Fruit fly (Drosophila melanogaster) whole organism, embryonic: ENCODE measurements around the gene Gart.

Source experiments
- Atf3 ChIP-seq: fragments of 200-800 bp; sonication (Bioruptor generic); optimal IDR thresholded peaks from 3 replicates; lab custom pipeline; 2016; ENCODE audit warnings: missing biosample characterization, missing genetic modification characterization
- B-H2 ChIP-seq: fragments of 200-800 bp; sonication (Bioruptor generic); optimal IDR thresholded peaks from 2 replicates; lab custom pipeline; 2018; ENCODE audit warnings: missing biosample characterization, mild to moderate bottlenecking, missing genetic modification characterization
- CG1024 ChIP-seq: fragments of 200-800 bp; sonication (Bioruptor generic); IDR thresholded peaks from 2 replicates; pipeline ENCODE4 v1.3.6; 2022; ENCODE audit warnings: missing biosample characterization, missing genetic modification characterization
- CG12659 ChIP-seq: fragments of 200-800 bp; sonication (Bioruptor generic); optimal IDR thresholded peaks from 3 replicates; lab custom pipeline; 2017; ENCODE audit warnings: mild to moderate bottlenecking, missing biosample characterization, missing genetic modification reagents, missing genetic modification characterization
- CG12769 ChIP-seq: fragments of 200-800 bp; sonication (Bioruptor generic); optimal IDR thresholded peaks from 2 replicates; lab custom pipeline; 2019; ENCODE audit warnings: missing biosample characterization, mild to moderate bottlenecking, missing genetic modification characterization, moderate library complexity
- CG13775 ChIP-seq: fragments of 200-800 bp; sonication (Bioruptor generic); optimal IDR thresholded peaks from 3 replicates; lab custom pipeline; 2017; ENCODE audit warnings: missing biosample characterization, mild to moderate bottlenecking, missing genetic modification characterization
- CG14710 ChIP-seq: fragments of 200-800 bp; sonication (Bioruptor generic); optimal IDR thresholded peaks from 3 replicates; lab custom pipeline; 2019; ENCODE audit warnings: missing biosample characterization, mild to moderate bottlenecking, missing genetic modification characterization, moderate library complexity
- CG16815 ChIP-seq: fragments of 200-800 bp; sonication (Bioruptor generic); optimal IDR thresholded peaks from 3 replicates; lab custom pipeline; 2017; ENCODE audit warnings: missing biosample characterization, mild to moderate bottlenecking, missing genetic modification characterization
- CG31224 ChIP-seq: fragments of 200-800 bp; sonication (Bioruptor generic); IDR thresholded peaks from 2 replicates; pipeline ENCODE4 v1.3.6; 2022; ENCODE audit warnings: missing biosample characterization, missing genetic modification characterization
- CG32772 ChIP-seq: fragments of 200-800 bp; sonication (Bioruptor generic); IDR thresholded peaks from 2 replicates; pipeline ENCODE4 v1.3.6; 2022; ENCODE audit warnings: missing biosample characterization, missing genetic modification characterization
- CG34224 ChIP-seq: fragments of 200-800 bp; sonication (Bioruptor generic); IDR thresholded peaks from 3 replicates; pipeline ENCODE4 v1.3.6; 2022; ENCODE audit warnings: missing biosample characterization, missing genetic modification characterization; ENCODE audit not compliant: partially characterized antibody
- CG34422 ChIP-seq: fragments of 200-800 bp; sonication (Bioruptor generic); IDR thresholded peaks from 3 replicates; pipeline ENCODE4 v1.3.6; 2022; ENCODE audit warnings: missing biosample characterization, missing genetic modification characterization
- CG4328 ChIP-seq: fragments of 200-800 bp; sonication (Bioruptor generic); optimal IDR thresholded peaks from 3 replicates; lab custom pipeline; 2017; ENCODE audit warnings: missing biosample characterization, missing genetic modification reagents, missing genetic modification characterization
- D19B ChIP-seq: fragments of 200-800 bp; sonication (Bioruptor generic); optimal IDR thresholded peaks from 2 replicates; lab custom pipeline; 2017; ENCODE audit warnings: missing biosample characterization, mild to moderate bottlenecking, missing genetic modification characterization
- Dbx ChIP-seq: fragments of 200-800 bp; sonication (Bioruptor generic); IDR thresholded peaks from 3 replicates; pipeline ENCODE4 v1.3.6; 2022; ENCODE audit warnings: missing biosample characterization, missing genetic modification characterization
- Doc3 ChIP-seq: fragments of 200-800 bp; sonication (Bioruptor generic); IDR thresholded peaks from 3 replicates; pipeline ENCODE4 v1.3.6; 2022; ENCODE audit warnings: missing biosample characterization, missing genetic modification characterization; ENCODE audit not compliant: partially characterized antibody
- H15 ChIP-seq: fragments of 200-800 bp; sonication (Bioruptor generic); IDR thresholded peaks from 3 replicates; pipeline ENCODE4 v1.3.6; 2022; ENCODE audit warnings: missing biosample characterization, missing genetic modification characterization
- Hsf ChIP-seq: fragments of 200-800 bp; sonication (Bioruptor generic); optimal IDR thresholded peaks from 3 replicates; lab custom pipeline; 2016; ENCODE audit warnings: missing biosample characterization, missing genetic modification characterization
- Med ChIP-seq: fragments of 200-800 bp; sonication (Bioruptor generic); peaks from one replicate; lab custom pipeline; 2016; ENCODE audit warnings: missing biosample characterization, missing genetic modification characterization, mild to moderate bottlenecking, inconsistent platforms, moderate library complexity
- NFAT ChIP-seq: fragments of 200-800 bp; sonication (Bioruptor generic); IDR thresholded peaks from 2 replicates; pipeline ENCODE4 v1.3.6; 2022; ENCODE audit warnings: missing biosample characterization, missing genetic modification characterization
- Pdp1 ChIP-seq, 2 experiments: fragments of 200-800 bp; sonication (Bioruptor generic); optimal IDR thresholded peaks; 3 replicates each; lab custom pipeline; 2016; ENCODE audit warnings: missing biosample characterization in 2 of 2, missing genetic modification characterization in 2 of 2, mild to moderate bottlenecking in 1 of 2, moderate library complexity in 1 of 2
- Sox100B ChIP-seq: fragments of 200-800 bp; sonication (Bioruptor generic); optimal IDR thresholded peaks from 3 replicates; lab custom pipeline; 2018; ENCODE audit warnings: missing biosample characterization, mild to moderate bottlenecking, missing genetic modification characterization
- Sry-β ChIP-seq: fragments of 200-800 bp; sonication (Bioruptor generic); optimal IDR thresholded peaks from 2 replicates; lab custom pipeline; 2018; ENCODE audit warnings: missing biosample characterization, mild to moderate bottlenecking, missing genetic modification characterization, moderate library complexity
- Usf ChIP-seq: fragments of 200-800 bp; sonication (Bioruptor generic); optimal IDR thresholded peaks from 2 replicates; lab custom pipeline; 2017; ENCODE audit warnings: missing genotype, missing biosample characterization, missing genetic modification characterization
- YL-1 ChIP-seq: fragments of 200-800 bp; sonication (Bioruptor generic); optimal IDR thresholded peaks from 3 replicates; lab custom pipeline; 2017; ENCODE audit warnings: missing biosample characterization, mild to moderate bottlenecking, missing genetic modification characterization
- ash1 ChIP-seq: fragments of 200-800 bp; sonication (Bioruptor generic); optimal IDR thresholded peaks from 2 replicates; lab custom pipeline; 2018; ENCODE audit warnings: missing biosample characterization, mild to moderate bottlenecking, missing genetic modification characterization
- ato ChIP-seq: fragments of 200-800 bp; sonication (Bioruptor generic); IDR thresholded peaks from 2 replicates; pipeline ENCODE4 v1.3.6; 2022; ENCODE audit warnings: missing biosample characterization, missing genetic modification characterization; ENCODE audit not compliant: partially characterized antibody
- az2 ChIP-seq: fragments of 200-800 bp; sonication (Bioruptor generic); optimal IDR thresholded peaks from 3 replicates; lab custom pipeline; 2016; ENCODE audit warnings: missing biosample characterization, missing genetic modification characterization
- bcd ChIP-seq: fragments of 200-800 bp; sonication (Bioruptor generic); optimal IDR thresholded peaks from 2 replicates; lab custom pipeline; 2017; ENCODE audit warnings: missing biosample characterization, mild to moderate bottlenecking, missing genetic modification characterization
- bsh ChIP-seq, 2 experiments: fragments of 200-800 bp; sonication (Bioruptor generic); optimal IDR thresholded peaks; 2 replicates each; lab custom pipeline; 2017 to 2018; ENCODE audit warnings: mild to moderate bottlenecking in 2 of 2, missing biosample characterization in 2 of 2, missing genetic modification characterization in 2 of 2, moderate library complexity in 1 of 2
- chinmo ChIP-seq: fragments of 200-800 bp; sonication (Bioruptor generic); IDR thresholded peaks from 4 replicates; pipeline ENCODE4 v1.3.6; 2022; ENCODE audit warnings: missing biosample characterization, missing genetic modification characterization; ENCODE audit not compliant: partially characterized antibody
- dm ChIP-seq: fragments of 200-800 bp; sonication (Bioruptor generic); optimal IDR thresholded peaks from 3 replicates; lab custom pipeline; 2016; ENCODE audit warnings: missing biosample characterization, missing genetic modification characterization
- fd3F ChIP-seq: fragments of 200-800 bp; sonication (Bioruptor generic); optimal IDR thresholded peaks from 2 replicates; lab custom pipeline; 2018; ENCODE audit warnings: missing biosample characterization, mild to moderate bottlenecking, missing genetic modification characterization, moderate library complexity
- grau ChIP-seq: fragments of 200-800 bp; optimal IDR thresholded peaks from 3 replicates; lab custom pipeline; 2019; ENCODE audit warnings: missing biosample characterization, mild to moderate bottlenecking, missing genetic modification characterization, moderate library complexity
- gsb ChIP-seq: fragments of 200-800 bp; sonication (Bioruptor generic); IDR thresholded peaks from 2 replicates; pipeline ENCODE4 v1.3.6; 2022; ENCODE audit warnings: missing biosample characterization, missing genetic modification characterization
- knrl ChIP-seq: fragments of 200-800 bp; sonication (Bioruptor generic); IDR thresholded peaks from 3 replicates; pipeline ENCODE4 v1.3.6; 2022; ENCODE audit warnings: missing biosample characterization, missing genetic modification characterization; ENCODE audit not compliant: partially characterized antibody
- maf-S ChIP-seq: fragments of 200-800 bp; sonication (Bioruptor generic); optimal IDR thresholded peaks from 2 replicates; lab custom pipeline; 2016; ENCODE audit warnings: missing biosample characterization, missing genetic modification characterization
- nerfin-2 ChIP-seq: fragments of 200-800 bp; sonication (Bioruptor generic); IDR thresholded peaks from 2 replicates; pipeline ENCODE4 v1.3.6; 2022; ENCODE audit warnings: missing biosample characterization, missing genetic modification characterization; ENCODE audit not compliant: partially characterized antibody
- pfk ChIP-seq: fragments of 200-800 bp; sonication (Bioruptor generic); optimal IDR thresholded peaks from 2 replicates; lab custom pipeline; 2018; ENCODE audit warnings: missing biosample characterization, mild to moderate bottlenecking, missing genetic modification characterization, moderate library complexity
- row ChIP-seq: fragments of 200-800 bp; sonication (Bioruptor generic); IDR thresholded peaks from 3 replicates; pipeline ENCODE4 v1.3.6; 2022; ENCODE audit warnings: missing biosample characterization, missing genetic modification characterization
- shn ChIP-seq: fragments of 200-800 bp; sonication (Bioruptor generic); optimal IDR thresholded peaks from 3 replicates; lab custom pipeline; 2016; ENCODE audit warnings: missing biosample characterization, missing genetic modification characterization
- sim ChIP-seq: fragments of 200-800 bp; sonication (Bioruptor generic); IDR thresholded peaks from 2 replicates; pipeline ENCODE4 v1.3.6; 2022; ENCODE audit warnings: missing biosample characterization, missing genetic modification characterization
- slbo ChIP-seq: fragments of 200-800 bp; sonication (Bioruptor generic); IDR thresholded peaks from 2 replicates; pipeline ENCODE4 v1.3.6; 2022; ENCODE audit warnings: missing biosample characterization, missing genetic modification characterization
- sna ChIP-seq: fragments of 200-800 bp; sonication (Bioruptor generic); IDR thresholded peaks from 2 replicates; pipeline ENCODE4 v1.3.6; 2022; ENCODE audit warnings: missing biosample characterization, missing genetic modification characterization; ENCODE audit not compliant: partially characterized antibody
- stwl ChIP-seq: fragments of 200-800 bp; sonication (Bioruptor generic); optimal IDR thresholded peaks from 3 replicates; lab custom pipeline; 2018; ENCODE audit warnings: missing biosample characterization, mild to moderate bottlenecking, missing genetic modification characterization, moderate library complexity
- unpg ChIP-seq: fragments of 200-800 bp; sonication (Bioruptor generic); optimal IDR thresholded peaks from 3 replicates; lab custom pipeline; 2018; ENCODE audit warnings: missing biosample characterization, mild to moderate bottlenecking, missing genetic modification characterization, moderate library complexity
- zen ChIP-seq: fragments of 200-800 bp; sonication (Bioruptor generic); optimal IDR thresholded peaks from 3 replicates; lab custom pipeline; 2018; ENCODE audit warnings: missing biosample characterization, mild to moderate bottlenecking, missing genetic modification characterization, moderate library complexity
- zen2 ChIP-seq: fragments of 200-800 bp; sonication (Bioruptor generic); IDR thresholded peaks from 3 replicates; pipeline ENCODE4 v1.3.6; 2022; ENCODE audit warnings: missing biosample characterization, missing genetic modification characterization; ENCODE audit not compliant: partially characterized antibody

The Gart gene

DNA sequence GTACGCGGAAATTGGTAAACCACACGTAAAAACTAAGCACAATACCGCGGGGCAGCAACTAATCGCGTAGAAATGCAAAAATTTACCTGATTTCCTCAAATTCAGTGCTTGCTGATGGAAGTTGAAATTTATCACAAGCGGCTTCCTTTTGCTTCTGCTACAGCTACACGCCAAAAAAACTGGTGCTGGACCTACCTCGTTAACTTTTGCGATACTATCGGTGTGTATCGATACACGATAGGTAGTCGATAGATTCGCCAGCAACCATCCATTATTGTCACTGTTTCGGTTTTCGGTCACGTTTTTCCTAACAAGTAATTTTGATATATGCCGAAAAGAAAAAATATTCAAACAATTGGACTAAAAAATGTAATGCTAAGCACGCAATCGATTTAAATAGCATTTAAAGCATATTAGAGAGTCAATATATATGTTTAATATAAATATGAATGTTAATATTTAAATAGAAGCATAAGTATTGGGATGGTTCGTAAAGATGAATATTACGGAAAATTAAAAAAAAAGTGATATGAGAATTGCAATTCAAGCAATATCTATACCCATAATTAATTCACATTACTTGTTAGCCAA is 56.2 kb downstream of the Gart start, which contains the start of gene Sumo (continued):
- peak; percentile 93 for TF ChIP-seq row (GFP tag; lab: Robert Waterston, UW)
- TF ChIP-seq CG16815 (GFP tag; lab: Kevin White, UChicago): peak; percentile 16
- no peak for TF ChIP-seq fd3F (GFP tag; lab: Kevin White, UChicago)
- 0 out of 3 replicates have a peak, but pooled peaks have one; percentile 8 for TF ChIP-seq H15 (GFP tag; lab: Robert Waterston, UW)
- no peak for TF ChIP-seq Hsf (GFP tag; lab: Kevin White, UChicago)
- peak; percentile 80 for TF ChIP-seq Doc3 (GFP tag; lab: Robert Waterston, UW)
- peak; percentile 49 for TF ChIP-seq zen (tag; lab: Kevin White, UChicago)
- TF ChIP-seq Usf (GFP tag; lab: Kevin White, UChicago): peak; percentile 25
- TF ChIP-seq zen2: peak; percentile 99
- peak; percentile 65 for TF ChIP-seq CG14710 (tag; lab: Kevin White, UChicago)
- no peak for TF ChIP-seq CG32772
- no peak for TF ChIP-seq CG4328 (GFP tag; lab: Kevin White, UChicago)
- TF ChIP-seq grau (tag; lab: Kevin White, UChicago): peak; percentile 21
- peak; percentile 86 for TF ChIP-seq NFAT
- no peak for TF ChIP-seq D19B (GFP tag; lab: Kevin White, UChicago)
- no peak for TF ChIP-seq ash1 (GFP tag; lab: Kevin White, UChicago)
- TF ChIP-seq slbo: peak; percentile 53
- TF ChIP-seq az2 (GFP tag; lab: Kevin White, UChicago): peak; percentile 9
- TF ChIP-seq pfk (GFP tag; lab: Kevin White, UChicago): no peak
- TF ChIP-seq unpg: no peak
- peak; percentile 9 for TF ChIP-seq YL-1
- peak; percentile 5; the same call in 1 of the 2 replicates for TF ChIP-seq gsb (GFP tag; lab: Robert Waterston, UW)
- TF ChIP-seq CG1024 (GFP tag; lab: Robert Waterston, UW): 0 out of 2 replicates have a peak, but pooled peaks have one; percentile 17
- TF ChIP-seq bsh (GFP tag; optimal IDR thresholded peaks at IDR 0.05; lab: Kevin White, UChicago): no peak
- peak; percentile 40 for TF ChIP-seq Sry-β (GFP tag; lab: Kevin White, UChicago)
- no peak for TF ChIP-seq Atf3 (GFP tag; lab: Kevin White, UChicago)
- TF ChIP-seq ato (GFP tag; lab: Robert Waterston, UW): peak; percentile 100
- TF ChIP-seq knrl (GFP tag; lab: Robert Waterston, UW): peak; percentile 99
- peak; percentile 85 for TF ChIP-seq sna
- peak; percentile 51; the same call in 1 of the 3 replicates for TF ChIP-seq CG34422
- no peak for TF ChIP-seq maf-S (GFP tag; lab: Kevin White, UChicago)
- TF ChIP-seq sim (GFP tag; lab: Robert Waterston, UW): 0 out of 2 replicates have a peak, but pooled peaks have one; percentile 11
- TF ChIP-seq Pdp1 (GFP tag; optimal IDR thresholded peaks at IDR 0.05; lab: Kevin White, UChicago): no peak
- peak; percentile 0 for TF ChIP-seq dm (GFP tag; lab: Kevin White, UChicago)
- TF ChIP-seq CG13775: peak; percentile 59
- TF ChIP-seq nerfin-2 (GFP tag; lab: Robert Waterston, UW): peak; percentile 98
- peak; percentile 33 for TF ChIP-seq B-H2 (GFP tag; lab: Kevin White, UChicago)
- peak; percentile 59; the same call in 2 of the 3 replicates for TF ChIP-seq Dbx (GFP tag; lab: Robert Waterston, UW)
- TF ChIP-seq CG12659 (GFP tag; lab: Kevin White, UChicago): peak; percentile 50
- TF ChIP-seq CG31224 (GFP tag; lab: Robert Waterston, UW): no peak
- peak; percentile 13 for TF ChIP-seq Sox100B
- peak; percentile 82 for TF ChIP-seq Med (GFP tag; lab: Kevin White, UChicago)
- peak; percentile 11 for TF ChIP-seq bcd (GFP tag; lab: Kevin White, UChicago)
- TF ChIP-seq shn (GFP tag; lab: Kevin White, UChicago): no peak
- TF ChIP-seq CG34224: peak; percentile 98
- no peak for TF ChIP-seq CG12769 (tag; lab: Kevin White, UChicago)
- peak; percentile 98 for TF ChIP-seq chinmo (GFP tag; lab: Robert Waterston, UW)
- TF ChIP-seq stwl: peak; percentile 13
